Worm (Caenorhabditis elegans) whole organism, young adult: ENCODE data around the gene Y37D8A.26.
A peak's percentile ranks its signal among the peaks of the same experiment; 100 is the strongest.
"Not testable (repeated sequence)": the region's sequence is repeated elsewhere in the genome, so short reads cannot be mapped to it uniquely, and the experiment has no call there.

ENCODE experiments used
- B0261.1 ChIP-seq: sonication (generic microtip); optimal IDR thresholded peaks from 2 replicates; lab custom pipeline; 2016; ENCODE audit warnings: mild to moderate bottlenecking, missing genetic modification characterization, moderate library complexity, missing compliant biosample characterization
- D2030.7 ChIP-seq: fragments of 200-800 bp; sonication (Bioruptor generic); IDR thresholded peaks from 2 replicates; pipeline ENCODE4 v1.3.6; 2022; ENCODE audit warnings: missing genetic modification reagents, missing genetic modification characterization, missing compliant biosample characterization
- F22D6.2 ChIP-seq: sonication (generic microtip); optimal IDR thresholded peaks from 2 replicates; lab custom pipeline; 2016; ENCODE audit warnings: mild to moderate bottlenecking, missing genetic modification characterization, missing compliant biosample characterization
- F37B4.10 ChIP-seq: fragments of 200-800 bp; sonication (Bioruptor generic); IDR thresholded peaks from 2 replicates; pipeline ENCODE4 v1.3.6; 2022; ENCODE audit warnings: missing genetic modification characterization, missing compliant biosample characterization
- K12H6.12 ChIP-seq: fragments of 200-800 bp; sonication (Bioruptor generic); optimal IDR thresholded peaks from 2 replicates; lab custom pipeline; 2018; ENCODE audit warnings: mild to moderate bottlenecking, missing genetic modification characterization, missing compliant biosample characterization
- Y53G8AR.9 ChIP-seq: fragments of 200-800 bp; sonication (Bioruptor generic); conservative IDR thresholded peaks from 2 replicates; pipeline ENCODE4 v1.3.6; 2022; ENCODE audit warnings: missing genetic modification reagents, missing genetic modification characterization, missing compliant biosample characterization
- aptf-3 ChIP-seq: fragments of 200-800 bp; sonication (Bioruptor generic); IDR thresholded peaks from 2 replicates; pipeline ENCODE4 v1.3.6; 2022; ENCODE audit warnings: missing genetic modification characterization, missing compliant biosample characterization
- cebp-1 ChIP-seq, 2 experiments: fragments of 200-800 bp in 1 of 2; sonication (Bioruptor generic) in 1 of 2; sonication (generic microtip) in 1 of 2; IDR thresholded peaks in 1 of 2; optimal IDR thresholded peaks in 1 of 2; 2 replicates each; pipeline versions ENCODE4 v1.3.6 to Lab custom; 2017 to 2022; ENCODE audit warnings: missing compliant biosample characterization in 2 of 2, missing genetic modification characterization in 2 of 2, mild to moderate bottlenecking in 1 of 2, missing genetic modification reagents in 1 of 2, moderate library complexity in 1 of 2
- ceh-100 ChIP-seq: fragments of 200-800 bp; sonication (Bioruptor generic); IDR thresholded peaks from 2 replicates; pipeline ENCODE4 v1.3.6; 2022; ENCODE audit warnings: missing genetic modification reagents, missing genetic modification characterization, missing compliant biosample characterization
- ceh-27 ChIP-seq: fragments of 200-800 bp; sonication (Bioruptor generic); optimal IDR thresholded peaks from 2 replicates; lab custom pipeline; 2018; ENCODE audit warnings: mild to moderate bottlenecking, missing genetic modification characterization, moderate library complexity, missing compliant biosample characterization
- ceh-40 ChIP-seq: fragments of 200-800 bp; sonication (Bioruptor generic); IDR thresholded peaks from 2 replicates; pipeline ENCODE4 v1.3.6; 2022; ENCODE audit warnings: missing genetic modification characterization, missing compliant biosample characterization
- ceh-91 ChIP-seq: fragments of 200-800 bp; sonication (Bioruptor generic); IDR thresholded peaks from 2 replicates; pipeline ENCODE4 v1.3.6; 2022; ENCODE audit warnings: missing genetic modification reagents, missing genetic modification characterization, missing compliant biosample characterization
- die-1 ChIP-seq: sonication (generic microtip); optimal IDR thresholded peaks from 2 replicates; lab custom pipeline; 2016; ENCODE audit warnings: missing genotype, mild to moderate bottlenecking, missing genetic modification characterization, missing compliant biosample characterization
- fkh-3 ChIP-seq: sonication (generic microtip); optimal IDR thresholded peaks from 2 replicates; lab custom pipeline; 2016; ENCODE audit warnings: mild to moderate bottlenecking, missing genetic modification characterization, missing compliant biosample characterization
- hlh-26 ChIP-seq: fragments of 200-800 bp; sonication (Bioruptor generic); conservative IDR thresholded peaks from 2 replicates; pipeline ENCODE4 v1.3.6; 2022; ENCODE audit warnings: missing genetic modification reagents, missing genetic modification characterization, missing compliant biosample characterization
- hmg-1.2 ChIP-seq: fragments of 200-800 bp; sonication (Bioruptor generic); IDR thresholded peaks from 2 replicates; pipeline ENCODE4 v1.3.6; 2022; ENCODE audit warnings: missing genetic modification reagents, missing genetic modification characterization, missing compliant biosample characterization
- let-526 ChIP-seq: fragments of 200-800 bp; sonication (Bioruptor generic); IDR thresholded peaks from 2 replicates; pipeline ENCODE4 v1.3.6; 2022; ENCODE audit warnings: missing genetic modification reagents, missing genetic modification characterization, missing compliant biosample characterization
- lin-26 ChIP-seq: fragments of 200-800 bp; sonication (Bioruptor generic); IDR thresholded peaks from 2 replicates; pipeline ENCODE4 v1.3.6; 2022; ENCODE audit warnings: missing genetic modification reagents, missing genetic modification characterization, missing compliant biosample characterization
- lin-40 ChIP-seq: sonication (generic microtip); optimal IDR thresholded peaks from 2 replicates; lab custom pipeline; 2016; ENCODE audit warnings: missing genetic modification characterization, mild to moderate bottlenecking, missing compliant biosample characterization, missing genotype, missing genetic modification reagents
- lsy-27 ChIP-seq: sonication (generic microtip); optimal IDR thresholded peaks from 2 replicates; lab custom pipeline; 2017; ENCODE audit warnings: missing genetic modification characterization, mild to moderate bottlenecking, missing compliant biosample characterization, antibody characterized with exemption, missing genotype, borderline replicate concordance; ENCODE audit not compliant: insufficient read depth
- nfya-1 ChIP-seq: sonication (generic microtip); optimal IDR thresholded peaks from 2 replicates; lab custom pipeline; 2017; ENCODE audit warnings: antibody characterized with exemption, missing compliant biosample characterization, missing genetic modification characterization, borderline replicate concordance; ENCODE audit not compliant: insufficient read depth
- nfya-2 ChIP-seq: fragments of 200-800 bp; sonication (Bioruptor generic); IDR thresholded peaks from 2 replicates; pipeline ENCODE4 v1.3.6; 2022; ENCODE audit warnings: missing genetic modification reagents, missing genetic modification characterization, missing compliant biosample characterization
- nhr-179 ChIP-seq: sonication (generic microtip); optimal IDR thresholded peaks from 2 replicates; lab custom pipeline; 2016; ENCODE audit warnings: mild to moderate bottlenecking, missing genetic modification characterization, missing compliant biosample characterization
- nhr-80 ChIP-seq: sonication (generic microtip); optimal IDR thresholded peaks from 2 replicates; lab custom pipeline; 2016; ENCODE audit warnings: missing genetic modification characterization, missing compliant biosample characterization
- rcor-1 ChIP-seq: fragments of 200-800 bp; sonication (Bioruptor generic); IDR thresholded peaks from 2 replicates; pipeline ENCODE4 v1.3.6; 2022; ENCODE audit warnings: missing genetic modification reagents, missing genetic modification characterization, missing compliant biosample characterization
- repo-1 ChIP-seq: sonication (generic microtip); optimal IDR thresholded peaks from 2 replicates; lab custom pipeline; 2017; ENCODE audit warnings: mild to moderate bottlenecking, missing genetic modification characterization, missing compliant biosample characterization
- sdz-38 ChIP-seq: sonication (generic microtip); optimal IDR thresholded peaks from 2 replicates; lab custom pipeline; 2016; ENCODE audit warnings: missing genotype, missing genetic modification characterization, missing compliant biosample characterization
- snpc-4 ChIP-seq, 5 experiments: fragments of 150-350 bp in 1 of 5; sonication (generic microtip) in 4 of 5; optimal IDR thresholded peaks; 2 replicates each; lab custom pipeline; 2014 to 2018; ENCODE audit warnings: missing genetic modification characterization in 5 of 5, missing biosample characterization in 3 of 5, antibody characterized with exemption in 2 of 5, mild to moderate bottlenecking in 2 of 5, missing compliant biosample characterization in 2 of 5, missing genotype in 2 of 5, moderate library complexity in 2 of 5, missing genetic modification reagents in 1 of 5
- somi-1 ChIP-seq: fragments of 200-800 bp; sonication (Bioruptor generic); optimal IDR thresholded peaks from 2 replicates; lab custom pipeline; 2018; ENCODE audit warnings: mild to moderate bottlenecking, missing genetic modification characterization, missing compliant biosample characterization
- unc-62 ChIP-seq: fragments of 150-350 bp; optimal IDR thresholded peaks from 2 replicates; lab custom pipeline; 2014; ENCODE audit warnings: missing biosample characterization, missing genetic modification reagents, missing genetic modification characterization
- zfh-2 ChIP-seq: fragments of 200-800 bp; sonication (Bioruptor generic); conservative IDR thresholded peaks from 2 replicates; pipeline ENCODE4 v1.3.6; 2022; ENCODE audit warnings: missing genetic modification reagents, missing genetic modification characterization, missing compliant biosample characterization
- ztf-26 ChIP-seq: sonication (generic microtip); optimal IDR thresholded peaks from 2 replicates; lab custom pipeline; 2017; ENCODE audit warnings: missing genetic modification characterization, missing compliant biosample characterization
- ztf-3 ChIP-seq: fragments of 200-800 bp; sonication (Bioruptor generic); optimal IDR thresholded peaks from 2 replicates; lab custom pipeline; 2018; ENCODE audit warnings: mild to moderate bottlenecking, missing genetic modification characterization, missing compliant biosample characterization

Gene Y37D8A.26

ce11 chrIII:12848173-12848572, 8.4 kb downstream of the Y37D8A.26 start:
- not testable (repeated sequence) for TF ChIP-seq snpc-4 (GFP tag; optimal IDR thresholded peaks at IDR 0.05; lab: Kevin White, UChicago)
- TF ChIP-seq snpc-4 (tag; optimal IDR thresholded peaks at IDR 0.05; lab: Kevin White, UChicago) = peak in 2 of 4 experiments; percentile 67 to 76

- no peak for TF ChIP-seq zfh-2 (GFP tag; lab: Robert Waterston, UW)
- TF ChIP-seq ztf-3 = no peak
- no peak for TF ChIP-seq nhr-179 (tag; lab: Kevin White, UChicago)
- no peak for TF ChIP-seq rcor-1 (GFP tag; lab: Robert Waterston, UW)
- no peak for TF ChIP-seq F37B4.10 (GFP tag; lab: Robert Waterston, UW)
- no peak for TF ChIP-seq Y53G8AR.9 (GFP tag; lab: Robert Waterston, UW)
- no peak for TF ChIP-seq let-526 (GFP tag; lab: Robert Waterston, UW)
- peak; percentile 53 for TF ChIP-seq nhr-80 (tag; lab: Kevin White, UChicago)
- TF ChIP-seq lsy-27 = no peak
- no peak for TF ChIP-seq cebp-1 (GFP tag; IDR thresholded peaks at IDR 0.05; lab: Robert Waterston, UW)
- TF ChIP-seq cebp-1 (tag; optimal IDR thresholded peaks at IDR 0.05; lab: Kevin White, UChicago) = peak; percentile 34
These were observed 8.9 kb downstream of the Y37D8A.26 start for ce11 chrIII:12847623-12848022.

DNA sequence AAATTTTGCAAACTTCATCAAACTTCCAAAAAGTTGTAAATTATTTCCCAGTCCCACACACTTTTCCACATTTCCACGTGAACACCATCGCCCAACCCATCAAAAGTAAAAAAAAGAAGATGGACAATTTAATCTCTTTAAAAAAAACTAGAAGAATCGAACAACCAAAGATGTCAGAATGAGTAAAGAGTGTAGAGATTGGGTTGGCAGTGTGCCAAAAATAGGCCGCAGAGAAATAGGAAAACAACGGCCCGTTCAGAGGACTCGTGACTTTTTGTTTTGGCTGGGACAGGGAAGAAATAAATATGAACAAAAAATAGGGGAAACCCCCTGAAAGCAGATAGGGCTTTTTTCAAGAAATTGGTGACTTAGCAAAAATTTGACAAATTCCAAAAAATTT, 13.7 kb downstream of the Y37D8A.26 start:
- no peak for TF ChIP-seq Y53G8AR.9 (GFP tag; lab: Robert Waterston, UW)
- TF ChIP-seq nfya-1 = no peak
- no peak for TF ChIP-seq ztf-3
- TF ChIP-seq die-1 = peak; percentile 5
- TF ChIP-seq lin-26 (GFP tag; lab: Robert Waterston, UW) = peak; percentile 40; the same call in 1 of the 2 replicates
- no peak for TF ChIP-seq D2030.7
- TF ChIP-seq cebp-1 (GFP tag; IDR thresholded peaks at IDR 0.05; lab: Robert Waterston, UW) = no peak
- peak; percentile 23 for TF ChIP-seq cebp-1 (tag; optimal IDR thresholded peaks at IDR 0.05; lab: Kevin White, UChicago)
- TF ChIP-seq ceh-27 (GFP tag; lab: Kevin White, UChicago) = no peak
- TF ChIP-seq ceh-40 (GFP tag; lab: Robert Waterston, UW) = no peak
- peak; percentile 81 for TF ChIP-seq ztf-26
- no peak for TF ChIP-seq fkh-3
- TF ChIP-seq ceh-91 (GFP tag; lab: Robert Waterston, UW) = no peak
- TF ChIP-seq lin-40 (tag; lab: Kevin White, UChicago) = peak; percentile 72
- TF ChIP-seq ceh-100 (GFP tag; lab: Robert Waterston, UW) = no peak
- no peak for TF ChIP-seq repo-1
- no peak for TF ChIP-seq hlh-26 (GFP tag; lab: Robert Waterston, UW)
- TF ChIP-seq K12H6.12 (tag; lab: Kevin White, UChicago) = peak; percentile 34
- no peak for TF ChIP-seq aptf-3 (GFP tag; lab: Robert Waterston, UW)
- peak; percentile 74 for TF ChIP-seq somi-1 (GFP tag; lab: Kevin White, UChicago)
- no peak for TF ChIP-seq F22D6.2
- TF ChIP-seq unc-62 (GFP tag; lab: Kevin White, UChicago) = no peak
- TF ChIP-seq B0261.1 (tag; lab: Kevin White, UChicago) = no peak
- TF ChIP-seq F37B4.10 (GFP tag; lab: Robert Waterston, UW) = no peak

- TF ChIP-seq sdz-38 (tag; lab: Kevin White, UChicago) (no peak), hmg-1.2 (GFP tag; lab: Robert Waterston, UW) (peak; percentile 27; the same call in 1 of the 2 replicates), nhr-80 (tag; lab: Kevin White, UChicago) (peak; percentile 27), ztf-26 (peak; percentile 0), lin-40 (tag; lab: Kevin White, UChicago) (peak; percentile 70), nfya-2 (GFP tag; lab: Robert Waterston, UW) (no peak), somi-1 (GFP tag; lab: Kevin White, UChicago) (peak; percentile 51), cebp-1 (GFP tag; IDR thresholded peaks at IDR 0.05; lab: Robert Waterston, UW) (no peak), cebp-1 (tag; optimal IDR thresholded peaks at IDR 0.05; lab: Kevin White, UChicago) (peak; percentile 21)
These were observed 15.2 kb downstream of the Y37D8A.26 start for ce11 chrIII:12841328-12841727.
